Fruit fly (Drosophila melanogaster) ovary, adult (tissue): Measurements from ENCODE around the gene mira.

Experiments
- CG17801 ChIP-seq: fragments of 200-800 bp; optimal IDR thresholded peaks from 2 replicates; lab custom pipeline; 2019; ENCODE audit warnings: missing biosample characterization, mild to moderate bottlenecking, missing genetic modification characterization, moderate library complexity; ENCODE audit not compliant: partially characterized antibody

The mira gene

DNA sequence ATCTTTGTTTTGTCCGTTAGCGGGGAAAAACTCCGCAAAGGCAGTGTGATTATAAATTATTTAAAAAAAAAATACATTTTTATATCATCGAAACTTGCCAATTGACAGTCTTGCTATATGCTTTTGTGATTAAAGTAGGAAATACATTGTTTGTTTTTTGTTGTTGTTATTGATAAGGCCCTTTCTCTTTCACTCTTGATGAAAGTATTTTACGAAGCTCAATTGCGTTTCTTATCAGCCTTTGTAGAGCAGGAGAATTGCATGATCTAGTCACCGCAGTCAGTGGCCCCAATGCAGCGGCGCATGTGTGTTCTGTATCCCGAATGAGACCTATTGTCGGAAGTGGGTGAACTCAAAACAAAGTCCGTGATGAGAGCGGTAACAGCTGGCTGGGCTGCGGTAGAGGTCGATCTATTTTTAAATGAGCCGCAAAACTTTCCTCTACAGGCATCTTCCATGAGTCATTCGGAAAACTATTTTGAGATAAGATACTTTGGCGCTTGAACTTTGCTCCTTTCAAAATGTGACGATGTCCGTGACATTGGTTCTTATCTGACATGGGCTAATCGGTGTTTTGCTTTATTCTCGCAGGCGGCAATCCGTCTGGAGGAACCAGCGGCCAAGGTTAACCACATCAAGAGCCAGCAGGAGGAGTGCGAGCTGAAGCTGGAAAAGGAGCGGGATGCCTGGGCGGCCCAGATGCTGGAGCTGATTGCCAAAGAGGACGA lies 24.5 kb downstream of the mira start:
- TF ChIP-seq CG17801 (GFP tag; lab: Kevin White, UChicago), result no peak

- no peak for TF ChIP-seq CG17801 (GFP tag; lab: Kevin White, UChicago)
Observed at dm6 chr3R:19909541-19910182, 25.3 kb downstream of the mira start.

- no peak for TF ChIP-seq CG17801 (GFP tag; lab: Kevin White, UChicago)
Observed at dm6 chr3R:19908863-19909343, 26.0 kb downstream of the mira start.

DNA sequence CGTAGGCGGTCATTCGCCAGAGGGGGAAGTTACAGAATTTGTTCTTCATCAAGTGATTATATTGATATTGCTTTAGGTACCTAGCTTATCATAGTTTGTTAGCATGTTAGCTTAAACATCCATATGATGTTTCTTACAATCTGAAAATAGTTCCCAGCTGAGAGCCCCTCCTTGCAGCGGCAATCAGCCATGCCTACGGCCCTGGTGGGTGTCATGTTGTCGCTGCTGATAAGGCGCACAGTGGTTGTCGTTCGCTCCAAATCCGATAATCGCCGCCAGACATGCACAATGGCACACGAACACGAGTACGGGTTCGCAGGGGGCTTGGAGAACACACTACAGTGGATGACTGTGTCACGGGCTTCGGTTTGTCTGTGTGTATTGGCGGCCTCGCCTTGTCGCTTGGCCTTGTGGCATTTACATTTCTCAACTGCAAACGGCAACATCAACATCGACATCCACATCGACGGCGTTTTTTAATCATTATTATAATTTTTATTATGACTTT lies 28.9 kb downstream of the mira start:
- TF ChIP-seq CG17801 (GFP tag; lab: Kevin White, UChicago), result peak; percentile 47

dm6 chr3R:19904865-19905373 lies 30.0 kb downstream of the mira start, which contains the start of the genes Surf6 and RhoGAP92B:
Gene Surf6, minus strand, starts transcription at chr3R:19904868.
Gene RhoGAP92B, plus strand, starts transcription at chr3R:19905164.
- TF ChIP-seq CG17801 (GFP tag; lab: Kevin White, UChicago), result peak; percentile 72

- peak; percentile 54 for TF ChIP-seq CG17801 (GFP tag; lab: Kevin White, UChicago)
Observed at dm6 chr3R:19902926-19903739, 31.8 kb downstream of the mira start, which contains the start of gene ClpX. Gene ClpX, minus strand, starts transcription at chr3R:19903689.

DNA sequence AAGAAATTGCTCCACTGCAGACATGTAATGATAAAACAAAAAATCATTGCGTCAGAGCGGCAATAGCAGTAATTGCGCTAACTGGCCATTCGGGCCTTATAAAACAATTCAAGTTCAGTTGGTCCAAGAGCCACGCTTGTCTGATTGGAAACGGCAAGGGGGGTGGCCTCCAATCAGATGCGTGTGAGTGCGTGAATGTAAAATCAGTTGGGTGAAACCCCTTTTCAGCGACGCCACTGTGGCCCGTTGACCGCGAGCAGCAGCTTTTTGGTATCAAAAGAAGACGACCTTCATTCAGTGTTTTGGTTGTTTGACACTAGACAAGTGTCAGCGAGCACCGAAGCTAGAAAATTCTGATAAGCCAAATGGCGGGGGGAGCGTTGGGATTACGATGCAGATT lies 32.6 kb downstream of the mira start:
- no peak for TF ChIP-seq CG17801 (GFP tag; lab: Kevin White, UChicago)

DNA sequence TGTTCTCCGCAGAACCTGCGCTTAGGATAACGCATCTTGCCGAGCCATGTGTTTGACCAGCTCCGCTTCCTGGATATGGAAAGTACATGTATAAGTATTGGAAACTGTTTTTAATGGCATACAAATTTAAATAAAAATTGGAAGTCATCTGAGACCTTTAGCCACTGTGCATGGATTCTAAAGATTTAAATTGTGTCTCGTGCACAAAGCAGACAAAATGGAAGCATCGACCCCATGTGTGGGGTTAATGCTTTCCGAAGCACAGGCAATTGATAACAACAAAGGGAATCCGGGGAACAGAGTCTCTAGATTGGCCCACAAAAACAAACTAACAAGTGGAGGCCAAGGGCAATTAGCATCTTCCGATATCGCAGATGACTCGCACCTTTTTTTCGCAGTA lies 33.2 kb downstream of the mira start:
- TF ChIP-seq CG17801 (GFP tag; lab: Kevin White, UChicago), result no peak

- TF ChIP-seq CG17801 (GFP tag; lab: Kevin White, UChicago), result no peak
Observed at dm6 chr3R:19895305-19895704, 39.6 kb downstream of the mira start.

dm6 chr3R:19892046-19892445 lies 42.9 kb downstream of the mira start:
- peak; percentile 16 for TF ChIP-seq CG17801 (GFP tag; lab: Kevin White, UChicago)

DNA sequence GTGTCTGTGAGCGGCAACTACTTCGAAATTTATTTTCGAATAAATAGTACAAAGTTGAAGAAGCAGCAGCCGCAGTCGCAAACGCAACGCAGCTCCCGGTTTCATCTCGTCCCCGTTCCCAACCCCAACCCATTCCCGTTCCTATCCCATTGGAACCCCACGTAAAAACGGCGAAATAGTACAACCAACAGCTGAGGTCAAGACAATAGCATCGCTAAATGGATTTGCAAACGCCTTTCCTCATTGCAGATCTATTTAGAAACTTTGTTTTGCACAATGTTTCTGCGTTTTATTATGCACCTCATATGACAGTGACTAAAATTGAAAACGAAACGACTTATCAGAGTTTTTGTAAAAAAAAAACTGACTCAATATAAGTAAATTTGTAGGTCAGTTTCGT lies 43.6 kb downstream of the mira start:
- no peak for TF ChIP-seq CG17801 (GFP tag; lab: Kevin White, UChicago)

dm6 chr3R:19890340-19890998 lies 44.5 kb downstream of the mira start, which contains the start of gene CG4733:
Gene CG4733, plus strand, starts transcription at chr3R:19890689.
- peak; percentile 2 for TF ChIP-seq CG17801 (GFP tag; lab: Kevin White, UChicago)

dm6 chr3R:19889603-19890187 lies 45.2 kb downstream of the mira start:
- no peak for TF ChIP-seq CG17801 (GFP tag; lab: Kevin White, UChicago)
